Fruit fly (Drosophila melanogaster) whole organism, pupa: ENCODE measurements around the gene chinmo.

Source experiments
- CG10348 ChIP-seq: fragments of 200-800 bp; sonication (Bioruptor generic); IDR thresholded peaks from 2 replicates; pipeline ENCODE4 v1.3.6; 2022; ENCODE audit warnings: missing biosample characterization, missing genetic modification characterization
- CG12605 ChIP-seq: fragments of 200-800 bp; sonication (Bioruptor generic); IDR thresholded peaks from 2 replicates; pipeline ENCODE4 v1.3.6; 2022; ENCODE audit warnings: missing biosample characterization, missing genetic modification characterization
- CG13204 ChIP-seq: fragments of 200-800 bp; sonication (Bioruptor generic); optimal IDR thresholded peaks from 2 replicates; lab custom pipeline; 2018; ENCODE audit warnings: missing biosample characterization, mild to moderate bottlenecking, missing genetic modification characterization, moderate library complexity
- CG14655 ChIP-seq: fragments of 200-800 bp; sonication (Bioruptor generic); optimal IDR thresholded peaks from 3 replicates; lab custom pipeline; 2017; ENCODE audit warnings: mild to moderate bottlenecking, missing biosample characterization, missing genetic modification reagents, missing genetic modification characterization
- CG15710 ChIP-seq: fragments of 200-800 bp; sonication (Bioruptor generic); optimal IDR thresholded peaks from 2 replicates; lab custom pipeline; 2018; ENCODE audit warnings: missing biosample characterization, mild to moderate bottlenecking, missing genetic modification characterization, moderate library complexity
- CG17806 ChIP-seq: fragments of 200-800 bp; sonication (Bioruptor generic); optimal IDR thresholded peaks from 2 replicates; lab custom pipeline; 2018; ENCODE audit warnings: missing biosample characterization, mild to moderate bottlenecking, missing genetic modification characterization, moderate library complexity
- CG32121 ChIP-seq: fragments of 200-800 bp; sonication (Bioruptor generic); IDR thresholded peaks from 2 replicates; pipeline ENCODE4 v1.3.6; 2022; ENCODE audit warnings: missing biosample characterization, missing genetic modification characterization
- CG34367 ChIP-seq: fragments of 200-800 bp; sonication (Bioruptor generic); optimal IDR thresholded peaks from 2 replicates; lab custom pipeline; 2018; ENCODE audit warnings: missing biosample characterization, mild to moderate bottlenecking, missing genetic modification characterization
- CG4496 ChIP-seq: fragments of 200-800 bp; sonication (Bioruptor generic); IDR thresholded peaks from 3 replicates; pipeline ENCODE4 v1.3.6; 2022; ENCODE audit warnings: missing biosample characterization, missing genetic modification characterization
- CG8159 ChIP-seq: fragments of 200-800 bp; sonication (Bioruptor generic); optimal IDR thresholded peaks from 3 replicates; lab custom pipeline; 2018; ENCODE audit warnings: missing biosample characterization, mild to moderate bottlenecking, missing genetic modification characterization, moderate library complexity
- CG8301 ChIP-seq: fragments of 200-800 bp; sonication (Bioruptor generic); optimal IDR thresholded peaks from 2 replicates; lab custom pipeline; 2018; ENCODE audit warnings: missing biosample characterization, mild to moderate bottlenecking, missing genetic modification characterization
- CG9948 ChIP-seq: fragments of 200-800 bp; sonication (Bioruptor generic); optimal IDR thresholded peaks from 2 replicates; lab custom pipeline; 2018; ENCODE audit warnings: missing biosample characterization, mild to moderate bottlenecking, missing genetic modification characterization, moderate library complexity
- D1 ChIP-seq: fragments of 200-800 bp; sonication (Bioruptor generic); optimal IDR thresholded peaks from 2 replicates; lab custom pipeline; 2018; ENCODE audit warnings: missing biosample characterization, mild to moderate bottlenecking, missing genetic modification characterization, moderate library complexity
- EcR ChIP-seq: fragments of 200-800 bp; sonication (Bioruptor generic); optimal IDR thresholded peaks from 3 replicates; lab custom pipeline; 2019; ENCODE audit warnings: missing biosample characterization, missing genetic modification characterization, mild to moderate bottlenecking, moderate library complexity, missing genetic modification reagents
- Ets98B ChIP-seq: fragments of 200-800 bp; sonication (Bioruptor generic); IDR thresholded peaks from 2 replicates; pipeline ENCODE4 v1.3.6; 2022; ENCODE audit warnings: missing biosample characterization, missing genetic modification characterization
- Pif1A ChIP-seq: fragments of 200-800 bp; sonication (Bioruptor generic); optimal IDR thresholded peaks from 3 replicates; lab custom pipeline; 2016; ENCODE audit warnings: missing biosample characterization, missing genetic modification characterization
- Pif1B ChIP-seq: fragments of 200-800 bp; sonication (Bioruptor generic); optimal IDR thresholded peaks from 3 replicates; lab custom pipeline; 2016; ENCODE audit warnings: missing biosample characterization, missing genetic modification characterization
- Snoo ChIP-seq: fragments of 200-800 bp; sonication (Bioruptor generic); optimal IDR thresholded peaks from 3 replicates; lab custom pipeline; 2017; ENCODE audit warnings: missing biosample characterization, mild to moderate bottlenecking, missing genetic modification characterization, inconsistent platforms
- fd96Ca ChIP-seq: fragments of 200-800 bp; sonication (Bioruptor generic); IDR thresholded peaks from 3 replicates; pipeline ENCODE4 v1.3.6; 2022; ENCODE audit warnings: missing biosample characterization, missing genetic modification characterization
- gl ChIP-seq: fragments of 200-800 bp; sonication (Bioruptor generic); optimal IDR thresholded peaks from 2 replicates; lab custom pipeline; 2018; ENCODE audit warnings: missing biosample characterization, mild to moderate bottlenecking, missing genetic modification characterization
- rn ChIP-seq: fragments of 200-800 bp; sonication (Bioruptor generic); IDR thresholded peaks from 2 replicates; pipeline ENCODE4 v1.3.6; 2022; ENCODE audit warnings: missing biosample characterization, missing genetic modification characterization

The chinmo gene

DNA sequence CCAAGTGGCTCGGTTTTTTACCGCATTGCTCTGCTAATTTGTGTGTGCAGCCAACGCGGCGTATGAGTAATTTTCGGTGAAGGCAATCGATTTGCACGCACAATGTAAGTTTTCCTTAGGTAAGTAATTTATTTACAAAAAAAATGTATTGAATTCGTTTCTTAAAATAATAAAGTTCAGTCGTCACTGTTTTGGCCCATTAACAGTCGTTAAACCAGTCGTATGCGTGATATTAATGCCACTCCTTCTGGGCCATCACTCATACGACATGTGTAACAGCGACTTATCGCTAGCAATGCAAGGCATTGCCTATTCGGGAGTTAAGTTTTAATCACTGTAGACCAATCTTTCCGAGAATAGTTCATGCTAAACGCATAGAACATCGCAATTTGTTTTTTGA, 17.7 kb upstream of the chinmo start:
- no peak for TF ChIP-seq EcR (GFP tag; lab: Kevin White, UChicago)

- TF ChIP-seq Pif1B (GFP tag; lab: Kevin White, UChicago): no peak
- no peak for TF ChIP-seq rn (GFP tag; lab: Robert Waterston, UW)
- no peak for TF ChIP-seq CG13204 (GFP tag; lab: Kevin White, UChicago)
- no peak for TF ChIP-seq EcR (GFP tag; lab: Kevin White, UChicago)
- TF ChIP-seq CG4496 (GFP tag; lab: Robert Waterston, UW): no peak
- no peak for TF ChIP-seq CG14655
- no peak for TF ChIP-seq gl
- no peak for TF ChIP-seq CG12605
- no peak for TF ChIP-seq CG9948 (tag; lab: Kevin White, UChicago)
- TF ChIP-seq CG17806: no peak
- TF ChIP-seq D1: no peak
- no peak for TF ChIP-seq CG15710 (tag; lab: Kevin White, UChicago)
- TF ChIP-seq CG10348 (GFP tag; lab: Robert Waterston, UW): no peak
- TF ChIP-seq Ets98B (GFP tag; lab: Robert Waterston, UW): no peak
- no peak for TF ChIP-seq Pif1A (GFP tag; lab: Kevin White, UChicago)
- no peak for TF ChIP-seq CG34367 (tag; lab: Kevin White, UChicago)
- TF ChIP-seq Snoo: no peak
- TF ChIP-seq fd96Ca (GFP tag; lab: Robert Waterston, UW): no peak
Measured at dm6 chr2L:1634099-1634856, 16.8 kb upstream of the chinmo start.

DNA sequence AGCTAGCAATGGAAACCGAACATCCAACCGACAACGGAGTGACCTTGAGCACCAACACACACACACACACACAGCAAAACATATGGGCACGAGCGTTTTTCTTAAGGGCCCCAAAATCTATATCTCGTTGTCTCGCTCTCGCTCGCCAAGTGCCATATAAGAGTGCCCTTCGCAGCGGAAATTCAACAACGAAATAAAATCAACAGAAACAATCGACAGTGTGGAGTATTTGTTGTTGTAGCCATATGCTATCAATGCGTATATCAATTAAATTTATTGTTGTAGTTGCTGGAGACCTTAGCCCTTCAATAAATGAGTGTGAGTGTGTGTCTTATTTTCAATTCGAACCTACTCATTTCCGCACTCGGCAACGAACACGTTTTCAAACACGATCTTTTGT, 14.5 kb upstream of the chinmo start:
- TF ChIP-seq CG17806 (no peak), CG9948 (tag; lab: Kevin White, UChicago) (no peak), CG14655 (no peak), Ets98B (GFP tag; lab: Robert Waterston, UW) (no peak)

DNA sequence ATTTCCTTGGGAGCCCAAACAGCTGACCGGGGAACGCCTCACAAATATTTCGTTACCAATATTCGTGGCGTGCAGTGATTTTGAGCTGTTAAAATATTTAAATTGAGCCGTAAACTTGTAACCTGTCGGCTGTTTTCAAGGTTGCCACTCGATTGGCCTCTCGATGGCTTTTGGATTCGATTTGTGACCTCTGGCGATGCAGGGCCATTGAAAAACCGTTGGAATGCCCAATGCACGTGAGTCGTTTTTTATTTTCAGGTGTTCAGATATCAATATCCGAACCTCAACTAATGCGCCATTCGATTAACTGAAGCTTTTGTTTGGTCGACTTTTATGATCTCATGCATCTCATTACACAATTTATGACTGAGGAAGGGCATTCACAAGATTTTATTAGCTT, 13.8 kb upstream of the chinmo start:
- TF ChIP-seq CG17806: no peak
- no peak for TF ChIP-seq D1
- no peak for TF ChIP-seq fd96Ca (GFP tag; lab: Robert Waterston, UW)
- TF ChIP-seq Pif1B (GFP tag; lab: Kevin White, UChicago): no peak
- no peak for TF ChIP-seq CG13204 (GFP tag; lab: Kevin White, UChicago)
- no peak for TF ChIP-seq CG8159
- TF ChIP-seq CG4496 (GFP tag; lab: Robert Waterston, UW): no peak
- no peak for TF ChIP-seq CG8301 (tag; lab: Kevin White, UChicago)
- no peak for TF ChIP-seq CG10348 (GFP tag; lab: Robert Waterston, UW)
- TF ChIP-seq CG15710 (tag; lab: Kevin White, UChicago): no peak
- no peak for TF ChIP-seq CG14655
- no peak for TF ChIP-seq CG34367 (tag; lab: Kevin White, UChicago)
- no peak for TF ChIP-seq CG32121

- TF ChIP-seq CG15710 (tag; lab: Kevin White, UChicago): no peak
- TF ChIP-seq fd96Ca (GFP tag; lab: Robert Waterston, UW): no peak
- TF ChIP-seq CG10348 (GFP tag; lab: Robert Waterston, UW): no peak
- TF ChIP-seq Ets98B (GFP tag; lab: Robert Waterston, UW): no peak
- TF ChIP-seq CG14655: no peak
- no peak for TF ChIP-seq Pif1A (GFP tag; lab: Kevin White, UChicago)
- TF ChIP-seq Pif1B (GFP tag; lab: Kevin White, UChicago): no peak
- no peak for TF ChIP-seq CG12605
- TF ChIP-seq CG34367 (tag; lab: Kevin White, UChicago): no peak
- no peak for TF ChIP-seq CG9948 (tag; lab: Kevin White, UChicago)
Measured at dm6 chr2L:1637832-1638649, 13.0 kb upstream of the chinmo start.

DNA sequence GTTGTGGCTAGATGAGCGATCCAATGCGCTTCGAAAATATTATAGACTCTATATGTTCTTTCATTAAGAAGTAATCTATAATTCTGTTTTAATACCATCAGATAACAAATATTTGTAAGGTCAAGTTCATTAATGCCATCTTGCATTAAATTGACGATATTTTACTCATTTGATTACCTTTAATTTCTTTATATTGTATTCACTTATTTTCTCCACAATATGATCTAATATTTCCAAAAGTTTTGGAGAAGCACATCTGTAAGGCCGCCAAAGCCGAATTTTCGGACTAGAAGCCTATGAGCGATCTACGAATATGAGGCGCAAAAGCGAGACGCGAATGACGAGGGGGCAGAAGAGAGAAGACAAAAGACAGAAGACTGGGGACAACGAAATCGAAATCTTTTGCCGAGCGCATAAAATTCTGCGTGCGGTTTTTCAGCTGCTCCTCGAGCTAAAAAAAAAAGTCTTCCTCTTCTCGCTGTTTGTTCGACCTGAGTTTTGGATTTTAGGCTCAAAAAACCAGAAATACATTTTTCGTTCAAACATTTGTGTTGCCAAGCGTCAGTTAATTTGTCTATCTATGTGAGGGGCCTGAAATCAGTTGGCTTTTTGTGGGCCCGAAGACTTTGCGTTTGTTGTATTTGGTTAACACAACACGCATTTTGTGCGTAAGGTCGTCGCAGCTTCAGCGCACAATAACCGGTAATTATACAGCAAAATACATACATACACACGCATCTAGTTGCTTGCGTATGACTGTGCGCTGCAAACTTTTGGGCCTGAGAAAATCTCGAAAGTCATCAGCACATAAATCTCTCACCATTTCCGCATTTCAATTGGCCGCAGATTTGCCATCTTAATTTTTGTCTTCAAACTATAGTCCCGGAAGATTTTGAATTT, 12.2 kb upstream of the chinmo start:
- peak; percentile 65 for TF ChIP-seq CG10348 (GFP tag; lab: Robert Waterston, UW)
- no peak; the same call in 1 of the 2 replicates for TF ChIP-seq rn (GFP tag; lab: Robert Waterston, UW)
- TF ChIP-seq CG8159: peak; percentile 69
- peak; percentile 70 for TF ChIP-seq CG32121
- no peak for TF ChIP-seq D1
- peak; percentile 68 for TF ChIP-seq CG15710 (tag; lab: Kevin White, UChicago)
- peak; percentile 66 for TF ChIP-seq CG9948 (tag; lab: Kevin White, UChicago)
- TF ChIP-seq gl: no peak
- TF ChIP-seq Ets98B (GFP tag; lab: Robert Waterston, UW): no peak; the same call in 1 of the 2 replicates
- no peak for TF ChIP-seq CG34367 (tag; lab: Kevin White, UChicago)
- peak; percentile 18 for TF ChIP-seq Pif1B (GFP tag; lab: Kevin White, UChicago)
- no peak for TF ChIP-seq Pif1A (GFP tag; lab: Kevin White, UChicago)
- TF ChIP-seq EcR (GFP tag; lab: Kevin White, UChicago): no peak
- TF ChIP-seq fd96Ca (GFP tag; lab: Robert Waterston, UW): peak; percentile 63; the same call in 2 of the 3 replicates
- TF ChIP-seq Snoo: no peak
- TF ChIP-seq CG13204 (GFP tag; lab: Kevin White, UChicago): no peak
- no peak; the same call in 2 of the 3 replicates for TF ChIP-seq CG4496 (GFP tag; lab: Robert Waterston, UW)
- peak; percentile 30 for TF ChIP-seq CG17806
- peak; percentile 81 for TF ChIP-seq CG14655
- no peak for TF ChIP-seq CG12605
- TF ChIP-seq CG8301 (tag; lab: Kevin White, UChicago): peak; percentile 64
